Worm (Caenorhabditis elegans): Measurements from ENCODE around the gene F56B3.4.
"Not testable (repeated sequence)": the region's sequence is repeated elsewhere in the genome, so short reads cannot be mapped to it uniquely, and the experiment has no call there.

DNA sequence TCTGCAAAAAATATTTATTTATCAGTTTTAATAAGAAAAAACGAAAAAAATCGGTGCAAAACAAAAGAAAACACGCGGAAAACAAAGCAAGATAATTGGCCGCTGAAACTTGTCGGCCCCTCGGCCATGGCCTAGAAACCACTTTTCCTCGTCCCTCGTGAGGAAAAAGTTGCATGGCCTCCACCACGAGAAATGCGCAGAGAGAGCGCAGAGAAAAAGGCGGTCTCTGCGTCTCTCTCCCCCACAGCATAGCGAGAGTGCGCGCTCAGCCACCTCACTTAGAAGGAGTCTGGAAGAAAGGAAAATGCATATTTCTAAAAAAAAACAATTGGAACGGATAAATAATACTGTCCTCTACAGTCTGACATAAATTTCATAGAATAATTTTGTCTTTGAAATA, 19.3 kb upstream of the F56B3.4 start:
- not testable (repeated sequence) for TF ChIP-seq unc-130 (GFP tag; optimal IDR thresholded peaks at IDR 0.05); pha-4 (tag; optimal IDR thresholded peaks at IDR 0.05); F57C9.4 (tag; optimal IDR thresholded peaks at IDR 0.05); tbx-9 (tag; optimal IDR thresholded peaks at IDR 0.05; ENCODE audit: borderline replicate concordance); unc-62 (GFP tag; optimal IDR thresholded peaks at IDR 0.05); aptf-2 (GFP tag; conservative IDR thresholded peaks at IDR 0.05)
- 0 out of 2 replicates have a peak, but pooled peaks have one; percentile 16 for TF ChIP-seq F33H1.4 (GFP tag; IDR thresholded peaks at IDR 0.05)
- peak; percentile 37; the same call in 1 of the 2 replicates for TF ChIP-seq egrh-3 (GFP tag; IDR thresholded peaks at IDR 0.05)
